Worm (Caenorhabditis elegans) whole organism, L2 larva: Measurements from ENCODE around the gene F11C1.4.
A peak's percentile ranks its signal among the peaks of the same experiment; 100 is the strongest.

Experiments
- R02D3.7 ChIP-seq: fragments of 150-350 bp; optimal IDR thresholded peaks from 2 replicates; lab custom pipeline; 2014; ENCODE audit warnings: missing biosample characterization, missing genetic modification characterization
- Y55F3AM.14 ChIP-seq: fragments of 200-800 bp; sonication (Bioruptor generic); optimal IDR thresholded peaks from 2 replicates; lab custom pipeline; 2018; ENCODE audit warnings: mild to moderate bottlenecking, missing genetic modification characterization, missing compliant biosample characterization
- ZK546.5 ChIP-seq: sonication (generic microtip); optimal IDR thresholded peaks from 2 replicates; lab custom pipeline; 2017; ENCODE audit warnings: missing biosample characterization, missing genetic modification characterization
- alr-1 ChIP-seq: fragments of 150-350 bp; optimal IDR thresholded peaks from 2 replicates; lab custom pipeline; 2014; ENCODE audit warnings: missing biosample characterization, missing genetic modification characterization
- aly-2 ChIP-seq: fragments of 150-350 bp; optimal IDR thresholded peaks from 2 replicates; lab custom pipeline; 2014; ENCODE audit warnings: missing biosample characterization, missing genetic modification characterization
- ama-1 ChIP-seq: fragments of 150-350 bp; optimal IDR thresholded peaks from 2 replicates; lab custom pipeline; 2018; ENCODE audit warnings: inconsistent platforms
- blmp-1 ChIP-seq: sonication (generic microtip); optimal IDR thresholded peaks from 2 replicates; lab custom pipeline; 2017; ENCODE audit warnings: missing genetic modification characterization, mild to moderate bottlenecking, missing compliant biosample characterization, antibody characterized with exemption, moderate library complexity; ENCODE audit not compliant: insufficient read depth
- ceh-82 ChIP-seq: fragments of 150-350 bp; optimal IDR thresholded peaks from 2 replicates; lab custom pipeline; 2014; ENCODE audit warnings: missing biosample characterization, missing genetic modification characterization
- crh-2 ChIP-seq: sonication (generic microtip); optimal IDR thresholded peaks from 2 replicates; lab custom pipeline; 2017; ENCODE audit warnings: missing biosample characterization, missing genetic modification characterization
- dmd-4 ChIP-seq: sonication (generic microtip); optimal IDR thresholded peaks from 2 replicates; lab custom pipeline; 2017; ENCODE audit warnings: missing biosample characterization, missing genetic modification characterization
- egl-27 ChIP-seq: sonication (generic microtip); optimal IDR thresholded peaks from 3 replicates; lab custom pipeline; 2017; ENCODE audit warnings: missing biosample characterization, missing genetic modification reagents, missing genetic modification characterization
- elt-3 ChIP-seq: sonication (generic microtip); optimal IDR thresholded peaks from 2 replicates; lab custom pipeline; 2017; ENCODE audit warnings: missing biosample characterization, missing genetic modification characterization
- fos-1 ChIP-seq: fragments of 150-350 bp; optimal IDR thresholded peaks from 2 replicates; lab custom pipeline; 2014; ENCODE audit warnings: missing biosample characterization, missing genetic modification characterization
- gmeb-1 ChIP-seq: fragments of 150-350 bp; optimal IDR thresholded peaks from 2 replicates; lab custom pipeline; 2014; ENCODE audit warnings: missing biosample characterization, missing genetic modification characterization
- lin-11 ChIP-seq: fragments of 150-350 bp; sonication (generic microtip); optimal IDR thresholded peaks from 2 replicates; lab custom pipeline; 2014; ENCODE audit warnings: missing biosample characterization, missing genetic modification characterization, inconsistent platforms, mixed read lengths
- lin-13 ChIP-seq: fragments of 150-350 bp; optimal IDR thresholded peaks from 2 replicates; lab custom pipeline; 2014; ENCODE audit warnings: missing biosample characterization, missing genetic modification reagents, missing genetic modification characterization
- lin-39 ChIP-seq: fragments of 150-350 bp; optimal IDR thresholded peaks from 2 replicates; lab custom pipeline; 2014; ENCODE audit warnings: missing biosample characterization, missing genetic modification reagents, missing genetic modification characterization
- lsy-2 ChIP-seq, 2 experiments: fragments of 150-350 bp in 1 of 2; sonication (generic microtip) in 1 of 2; optimal IDR thresholded peaks; 2 replicates each; lab custom pipeline; 2014 to 2017; ENCODE audit warnings: missing biosample characterization in 2 of 2, missing genetic modification characterization in 2 of 2
- mab-5 ChIP-seq: fragments of 150-350 bp; optimal IDR thresholded peaks from 2 replicates; lab custom pipeline; 2014; ENCODE audit warnings: missing biosample characterization, missing genetic modification characterization
- mdl-1 ChIP-seq, 2 experiments: fragments of 150-350 bp in 1 of 2; sonication (generic microtip) in 1 of 2; optimal IDR thresholded peaks; 2 replicates each; lab custom pipeline; 2017; ENCODE audit warnings: missing biosample characterization in 2 of 2, missing genetic modification characterization in 2 of 2
- nhr-11 ChIP-seq: fragments of 150-350 bp; optimal IDR thresholded peaks from 2 replicates; lab custom pipeline; 2014; ENCODE audit warnings: missing biosample characterization, missing genetic modification characterization
- nhr-12 ChIP-seq: fragments of 150-350 bp; optimal IDR thresholded peaks from 2 replicates; lab custom pipeline; 2014; ENCODE audit warnings: missing biosample characterization, missing genetic modification characterization
- nhr-129 ChIP-seq: fragments of 150-350 bp; optimal IDR thresholded peaks from 2 replicates; lab custom pipeline; 2014; ENCODE audit warnings: missing biosample characterization, missing genetic modification characterization
- nhr-21 ChIP-seq: fragments of 150-350 bp; optimal IDR thresholded peaks from 2 replicates; lab custom pipeline; 2014; ENCODE audit warnings: missing biosample characterization, missing genetic modification characterization
- nhr-23 ChIP-seq: fragments of 150-350 bp; optimal IDR thresholded peaks from 2 replicates; lab custom pipeline; 2014; ENCODE audit warnings: missing biosample characterization, missing genetic modification reagents, missing genetic modification characterization
- nhr-237 ChIP-seq: fragments of 150-350 bp; optimal IDR thresholded peaks from 2 replicates; lab custom pipeline; 2014; ENCODE audit warnings: missing biosample characterization, missing genetic modification characterization
- nhr-25 ChIP-seq: fragments of 150-350 bp; sonication (generic microtip); optimal IDR thresholded peaks from 3 replicates; lab custom pipeline; 2014; ENCODE audit warnings: missing biosample characterization, missing genetic modification characterization
- nhr-6 ChIP-seq: fragments of 150-350 bp; optimal IDR thresholded peaks from 2 replicates; lab custom pipeline; 2014; ENCODE audit warnings: missing biosample characterization, missing genetic modification characterization
- peb-1 ChIP-seq: fragments of 150-350 bp; optimal IDR thresholded peaks from 2 replicates; lab custom pipeline; 2014; ENCODE audit warnings: missing biosample characterization, missing genetic modification characterization
- skn-1 ChIP-seq: sonication (generic microtip); optimal IDR thresholded peaks from 2 replicates; lab custom pipeline; 2017; ENCODE audit warnings: missing biosample characterization, missing genetic modification characterization
- sma-3 ChIP-seq: sonication (generic microtip); optimal IDR thresholded peaks from 2 replicates; lab custom pipeline; 2016; ENCODE audit warnings: missing genetic modification reagents, missing genetic modification characterization, missing compliant biosample characterization
- snpc-4 ChIP-seq: fragments of 150-350 bp; optimal IDR thresholded peaks from 2 replicates; lab custom pipeline; 2014; ENCODE audit warnings: missing biosample characterization, missing genetic modification characterization
- unc-39 ChIP-seq: fragments of 150-350 bp; optimal IDR thresholded peaks from 2 replicates; lab custom pipeline; 2014; ENCODE audit warnings: missing biosample characterization, missing genetic modification characterization
- unc-62 ChIP-seq: fragments of 150-350 bp; optimal IDR thresholded peaks from 2 replicates; lab custom pipeline; 2014; ENCODE audit warnings: missing biosample characterization, missing genetic modification reagents, missing genetic modification characterization
- zag-1 ChIP-seq: fragments of 150-350 bp; optimal IDR thresholded peaks from 2 replicates; lab custom pipeline; 2014; ENCODE audit warnings: missing biosample characterization, missing genetic modification characterization
- ztf-1 ChIP-seq: fragments of 200-800 bp; sonication (Bioruptor generic); conservative IDR thresholded peaks from 2 replicates; pipeline ENCODE4 v1.3.6; 2022; ENCODE audit warnings: missing genetic modification characterization, missing compliant biosample characterization
- ztf-11 ChIP-seq: sonication (generic microtip); optimal IDR thresholded peaks from 2 replicates; lab custom pipeline; 2017; ENCODE audit warnings: missing biosample characterization, missing genetic modification characterization
- ztf-4 ChIP-seq: fragments of 150-350 bp; optimal IDR thresholded peaks from 2 replicates; lab custom pipeline; 2014; ENCODE audit warnings: missing biosample characterization, missing genetic modification characterization

Gene F11C1.4

ce11 chrX:12940811-12941210 is 36.1 kb upstream of the F11C1.4 start, which contains the start of gene gmap-3:
TSS of gene gmap-3 (minus strand) at chrX:12940958.
- TF ChIP-seq blmp-1 (tag; lab: Kevin White, UChicago) (peak; percentile 85), nhr-25 (tag; lab: Kevin White, UChicago) (peak; percentile 54), gmeb-1 (no peak)
- TF ChIP-seq, all 48 proteins: peak for 2

ce11 chrX:12942296-12942695 is 34.6 kb upstream of the F11C1.4 start:
- TF ChIP-seq mab-5 (tag; lab: Kevin White, UChicago), result no peak
- peak; percentile 15 for TF ChIP-seq sma-3
- TF ChIP-seq nhr-23 (tag; lab: Kevin White, UChicago), result no peak
- peak; percentile 16 for TF ChIP-seq fos-1 (tag; lab: Kevin White, UChicago)
- TF ChIP-seq, all 48 proteins: peak for 2

- TF ChIP-seq ztf-1 (GFP tag; lab: Robert Waterston, UW) (no peak), elt-3 (tag; lab: Kevin White, UChicago) (no peak), Y55F3AM.14 (GFP tag; lab: Kevin White, UChicago) (no peak), mdl-1 (tag; optimal IDR thresholded peaks at IDR 0.05; lab: Kevin White, UChicago) (no peak), lsy-2 (tag; optimal IDR thresholded peaks at IDR 0.05; lab: Kevin White, UChicago) (no peak), ztf-4 (no peak), nhr-6 (tag; lab: Kevin White, UChicago) (no peak), lin-13 (GFP tag; lab: Kevin White, UChicago) (no peak), R02D3.7 (tag; lab: Kevin White, UChicago) (no peak), zag-1 (no peak), nhr-237 (tag; lab: Kevin White, UChicago) (no peak), sma-3 (no peak), lin-39 (no peak), nhr-21 (tag; lab: Kevin White, UChicago) (no peak), nhr-129 (tag; lab: Kevin White, UChicago) (no peak), lin-11 (tag; lab: Kevin White, UChicago) (no peak), crh-2 (tag; lab: Kevin White, UChicago) (no peak)
Observed at ce11 chrX:12943166-12943565, 33.7 kb upstream of the F11C1.4 start, which contains the start of gene gmap-2. TSS of gene gmap-2 (minus strand) at chrX:12943266.

ce11 chrX:12944661-12945060 is 32.2 kb upstream of the F11C1.4 start:
- TF ChIP-seq nhr-129 (tag; lab: Kevin White, UChicago), result no peak
- TF ChIP-seq elt-3 (tag; lab: Kevin White, UChicago), result no peak
- TF ChIP-seq fos-1 (tag; lab: Kevin White, UChicago), result no peak
- no peak for TF ChIP-seq ztf-1 (GFP tag; lab: Robert Waterston, UW)
- no peak for TF ChIP-seq snpc-4 (tag; lab: Kevin White, UChicago)
- no peak for TF ChIP-seq alr-1 (tag; lab: Kevin White, UChicago)

- TF ChIP-seq snpc-4 (tag; lab: Kevin White, UChicago), result no peak
- no peak for TF ChIP-seq aly-2 (tag; lab: Kevin White, UChicago)
- TF ChIP-seq ama-1 (lab: Kevin White, UChicago), result no peak
- no peak for TF ChIP-seq nhr-237 (tag; lab: Kevin White, UChicago)
- TF ChIP-seq skn-1 (tag; lab: Kevin White, UChicago), result no peak
- no peak for TF ChIP-seq egl-27 (tag; lab: Kevin White, UChicago)
- no peak for TF ChIP-seq unc-62
- no peak for TF ChIP-seq peb-1 (tag; lab: Kevin White, UChicago)
- TF ChIP-seq mdl-1 (tag; optimal IDR thresholded peaks at IDR 0.05; lab: Kevin White, UChicago), result no peak
- no peak for TF ChIP-seq zag-1
- no peak for TF ChIP-seq R02D3.7 (tag; lab: Kevin White, UChicago)
- TF ChIP-seq lin-13 (GFP tag; lab: Kevin White, UChicago), result no peak
- no peak for TF ChIP-seq lin-11 (tag; lab: Kevin White, UChicago)
- TF ChIP-seq fos-1 (tag; lab: Kevin White, UChicago), result no peak
Observed at ce11 chrX:12946533-12946932, 30.3 kb upstream of the F11C1.4 start, which contains the start of gene C05E7.3. TSS of gene C05E7.3 (minus strand) at chrX:12946633.

ce11 chrX:12951175-12951574 is 25.7 kb upstream of the F11C1.4 start:
- TF ChIP-seq dmd-4 (tag; lab: Kevin White, UChicago) (no peak), nhr-12 (tag; lab: Kevin White, UChicago) (no peak), ceh-82 (tag; lab: Kevin White, UChicago) (no peak), ztf-4 (no peak), nhr-11 (tag; lab: Kevin White, UChicago) (no peak), ZK546.5 (tag; lab: Kevin White, UChicago) (no peak), ztf-11 (no peak), nhr-237 (tag; lab: Kevin White, UChicago) (no peak), unc-39 (tag; lab: Kevin White, UChicago) (no peak)
